Worm (Caenorhabditis elegans) whole organism, L1 larva: Measurements from ENCODE around the gene mltn-8.

Source experiments
- aha-1 ChIP-seq: fragments of 150-350 bp; optimal IDR thresholded peaks from 2 replicates; lab custom pipeline; 2014; ENCODE audit warnings: missing biosample characterization, missing genetic modification characterization
- efl-1 ChIP-seq, 4 experiments: fragments of 150-350 bp; optimal IDR thresholded peaks in 3 of 4; peaks in 1 of 4; 1 replicate in 1 of 4; 2 replicates in 3 of 4; lab custom pipeline; 2014; ENCODE audit warnings: missing biosample characterization in 2 of 4, missing genetic modification characterization in 2 of 4, missing genetic modification reagents in 2 of 4
- egl-27 ChIP-seq, 2 experiments: fragments of 150-350 bp in 1 of 2; sonication (generic microtip); optimal IDR thresholded peaks; 3 replicates each; lab custom pipeline; 2017 to 2018; ENCODE audit warnings: missing biosample characterization in 2 of 2, missing genetic modification characterization in 2 of 2, missing genetic modification reagents in 2 of 2
- hpl-2 ChIP-seq: fragments of 150-350 bp; optimal IDR thresholded peaks from 2 replicates; lab custom pipeline; 2014; ENCODE audit warnings: missing biosample characterization, missing genetic modification reagents, missing genetic modification characterization
- isw-1 ChIP-seq: fragments of 200-800 bp; sonication (Bioruptor generic); IDR thresholded peaks from 2 replicates; pipeline ENCODE4 v1.3.6; 2022; ENCODE audit warnings: missing genetic modification characterization, missing compliant biosample characterization
- lin-39 ChIP-seq: fragments of 150-350 bp; optimal IDR thresholded peaks from 2 replicates; lab custom pipeline; 2014; ENCODE audit warnings: missing biosample characterization, missing genetic modification reagents, missing genetic modification characterization
- lsy-2 ChIP-seq, 2 experiments: fragments of 150-350 bp; optimal IDR thresholded peaks; 2 replicates each; lab custom pipeline; 2014; ENCODE audit warnings: missing biosample characterization in 2 of 2, missing genetic modification characterization in 2 of 2
- mep-1 ChIP-seq: fragments of 150-350 bp; optimal IDR thresholded peaks from 2 replicates; lab custom pipeline; 2014; ENCODE audit warnings: missing biosample characterization, missing genetic modification characterization
- nhr-11 ChIP-seq: fragments of 150-350 bp; optimal IDR thresholded peaks from 2 replicates; lab custom pipeline; 2014; ENCODE audit warnings: missing biosample characterization, missing genetic modification characterization
- nhr-12 ChIP-seq: sonication (generic microtip); optimal IDR thresholded peaks from 2 replicates; lab custom pipeline; 2017; ENCODE audit warnings: missing biosample characterization, missing genetic modification characterization
- nhr-90 ChIP-seq: sonication (generic microtip); optimal IDR thresholded peaks from 2 replicates; lab custom pipeline; 2016; ENCODE audit warnings: mild to moderate bottlenecking, missing genetic modification characterization, missing compliant biosample characterization; ENCODE audit not compliant: poor library complexity
- tbx-2 ChIP-seq: sonication (generic microtip); optimal IDR thresholded peaks from 2 replicates; lab custom pipeline; 2016; ENCODE audit warnings: missing genetic modification characterization, missing compliant biosample characterization
- unc-86 ChIP-seq: sonication (generic microtip); optimal IDR thresholded peaks from 2 replicates; lab custom pipeline; 2016; ENCODE audit warnings: missing genetic modification characterization, missing compliant biosample characterization

DNA sequence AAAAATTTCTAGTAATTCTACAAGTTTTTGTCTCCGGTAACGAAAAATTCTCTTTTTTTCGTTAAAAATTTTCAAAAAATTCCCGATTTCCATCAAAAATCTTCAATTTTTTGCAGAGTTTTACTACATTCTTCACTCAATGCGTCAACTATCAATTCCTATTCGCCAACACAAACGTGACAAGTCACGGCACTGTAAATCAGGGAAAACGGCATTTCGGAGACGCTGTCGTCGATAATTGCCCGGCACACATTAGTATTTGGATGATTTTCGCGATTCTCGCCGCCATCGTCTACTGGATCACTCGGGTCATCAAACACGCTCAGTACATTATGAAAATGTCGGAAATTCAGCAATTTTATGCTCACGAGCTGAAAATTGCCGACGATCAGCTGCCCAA, 28.3 kb downstream of the mltn-8 start:
- TF ChIP-seq nhr-12 (tag; lab: Kevin White, UChicago) (no peak), nhr-90 (no peak), mep-1 (tag; lab: Kevin White, UChicago) (no peak), egl-27 (tag; optimal IDR thresholded peaks at IDR 0.05; lab: Kevin White, UChicago) (no peak), nhr-11 (tag; lab: Kevin White, UChicago) (no peak), hpl-2 (GFP tag; lab: Kevin White, UChicago) (no peak), lsy-2 (tag; optimal IDR thresholded peaks at IDR 0.05; lab: Kevin White, UChicago) (no peak), isw-1 (GFP tag; lab: Robert Waterston, UW) (no peak), efl-1 (optimal IDR thresholded peaks at IDR 0.05; lab: Kevin White, UChicago) (no peak), efl-1 (GFP tag; optimal IDR thresholded peaks at IDR 0.05 in 1 of 2; lab: Kevin White, UChicago) (peak in 1 of 2 experiments; percentile 20), tbx-2 (no peak), lin-39 (tag; lab: Kevin White, UChicago) (no peak), aha-1 (tag; lab: Kevin White, UChicago) (no peak), unc-86 (tag; lab: Kevin White, UChicago) (no peak)
